Fruit fly (Drosophila melanogaster) whole organism, embryonic: ENCODE measurements around the gene Cht5.

Source experiments
- Antp ChIP-seq: fragments of 200-800 bp; sonication (Bioruptor generic); optimal IDR thresholded peaks from 3 replicates; lab custom pipeline; 2016; ENCODE audit warnings: missing biosample characterization, missing genetic modification characterization
- CG10979 ChIP-seq: fragments of 200-800 bp; sonication (Bioruptor generic); optimal IDR thresholded peaks from 2 replicates; lab custom pipeline; 2018; ENCODE audit warnings: missing biosample characterization, mild to moderate bottlenecking, missing genetic modification characterization, moderate library complexity
- CG11085 ChIP-seq: fragments of 200-800 bp; sonication (Bioruptor generic); IDR thresholded peaks from 2 replicates; pipeline ENCODE4 v1.3.6; 2022; ENCODE audit warnings: missing biosample characterization, missing genetic modification characterization
- CG12104 ChIP-seq: fragments of 200-800 bp; sonication (Bioruptor generic); optimal IDR thresholded peaks from 3 replicates; lab custom pipeline; 2016; ENCODE audit warnings: missing biosample characterization, missing genetic modification characterization
- CG14441 ChIP-seq: fragments of 200-800 bp; sonication (Bioruptor generic); IDR thresholded peaks from 2 replicates; pipeline ENCODE4 v1.3.6; 2022; ENCODE audit warnings: missing biosample characterization, missing genetic modification characterization
- CG15514 ChIP-seq: fragments of 200-800 bp; sonication (Bioruptor generic); optimal IDR thresholded peaks from 3 replicates; lab custom pipeline; 2017; ENCODE audit warnings: missing biosample characterization, missing genetic modification characterization, mild to moderate bottlenecking, moderate library complexity, missing genetic modification reagents
- CG15696 ChIP-seq: fragments of 200-800 bp; sonication (Bioruptor generic); optimal IDR thresholded peaks from 2 replicates; lab custom pipeline; 2019; ENCODE audit warnings: missing biosample characterization, mild to moderate bottlenecking, missing genetic modification characterization, moderate library complexity
- CG17361 ChIP-seq: fragments of 200-800 bp; sonication (Bioruptor generic); IDR thresholded peaks from 3 replicates; pipeline ENCODE4 v1.3.6; 2022; ENCODE audit warnings: missing biosample characterization, missing genetic modification characterization
- CG1792 ChIP-seq: fragments of 200-800 bp; sonication (Bioruptor generic); optimal IDR thresholded peaks from 2 replicates; lab custom pipeline; 2016; ENCODE audit warnings: missing biosample characterization, missing genetic modification characterization
- CG18262 ChIP-seq: fragments of 200-800 bp; optimal IDR thresholded peaks from 3 replicates; lab custom pipeline; 2019; ENCODE audit warnings: missing biosample characterization, mild to moderate bottlenecking, missing genetic modification characterization, moderate library complexity
- CG5180 ChIP-seq: fragments of 200-800 bp; sonication (Bioruptor generic); optimal IDR thresholded peaks from 3 replicates; lab custom pipeline; 2017; ENCODE audit warnings: missing biosample characterization, missing genetic modification characterization, mild to moderate bottlenecking, moderate library complexity, missing genetic modification reagents
- CG6175 ChIP-seq: fragments of 200-800 bp; sonication (Bioruptor generic); IDR thresholded peaks from 3 replicates; pipeline ENCODE4 v1.3.6; 2022; ENCODE audit warnings: missing biosample characterization, missing genetic modification characterization
- CG6683 ChIP-seq: fragments of 200-800 bp; sonication (Bioruptor generic); optimal IDR thresholded peaks from 2 replicates; lab custom pipeline; 2017; ENCODE audit warnings: missing biosample characterization, mild to moderate bottlenecking, missing genetic modification characterization, missing genetic modification reagents
- CG8281 ChIP-seq: fragments of 200-800 bp; sonication (Bioruptor generic); optimal IDR thresholded peaks from 2 replicates; lab custom pipeline; 2018; ENCODE audit warnings: missing biosample characterization, mild to moderate bottlenecking, missing genetic modification characterization, moderate library complexity
- CG8924 ChIP-seq: fragments of 200-800 bp; optimal IDR thresholded peaks from 3 replicates; lab custom pipeline; 2019; ENCODE audit warnings: missing biosample characterization, mild to moderate bottlenecking, missing genetic modification characterization, moderate library complexity
- CHES-1-like ChIP-seq: fragments of 200-800 bp; sonication (Bioruptor generic); optimal IDR thresholded peaks from 2 replicates; lab custom pipeline; 2016; ENCODE audit warnings: missing biosample characterization, missing genetic modification characterization
- Deaf1 ChIP-seq: fragments of 200-800 bp; optimal IDR thresholded peaks from 3 replicates; lab custom pipeline; 2019; ENCODE audit warnings: missing biosample characterization, mild to moderate bottlenecking, missing genetic modification characterization, moderate library complexity
- Drgx ChIP-seq: fragments of 200-800 bp; sonication (Bioruptor generic); IDR thresholded peaks from 2 replicates; pipeline ENCODE4 v1.3.6; 2022; ENCODE audit warnings: missing biosample characterization, missing genetic modification characterization
- MESR4 ChIP-seq: fragments of 200-800 bp; sonication (Bioruptor generic); optimal IDR thresholded peaks from 2 replicates; lab custom pipeline; 2018; ENCODE audit warnings: missing biosample characterization, mild to moderate bottlenecking, missing genetic modification characterization, moderate library complexity
- Meics ChIP-seq: fragments of 200-800 bp; sonication (Bioruptor generic); optimal IDR thresholded peaks from 2 replicates; lab custom pipeline; 2017; ENCODE audit warnings: missing biosample characterization, mild to moderate bottlenecking, missing genetic modification characterization
- Myb ChIP-seq: fragments of 200-800 bp; sonication (Bioruptor generic); optimal IDR thresholded peaks from 2 replicates; lab custom pipeline; 2016; ENCODE audit warnings: missing biosample characterization, missing genetic modification characterization
- Oaz ChIP-seq: fragments of 200-800 bp; sonication (Bioruptor generic); IDR thresholded peaks from 2 replicates; pipeline ENCODE4 v1.3.6; 2022; ENCODE audit warnings: missing biosample characterization, missing genetic modification characterization
- Ptx1 ChIP-seq: fragments of 200-800 bp; sonication (Bioruptor generic); IDR thresholded peaks from 2 replicates; pipeline ENCODE4 v1.3.6; 2022; ENCODE audit warnings: missing biosample characterization, missing genetic modification characterization
- Six4 ChIP-seq: fragments of 200-800 bp; sonication (Bioruptor generic); optimal IDR thresholded peaks from 2 replicates; lab custom pipeline; 2016; ENCODE audit warnings: missing biosample characterization, missing genetic modification characterization
- Vsx1 ChIP-seq: fragments of 200-800 bp; sonication (Bioruptor generic); optimal IDR thresholded peaks from 2 replicates; lab custom pipeline; 2017; ENCODE audit warnings: missing biosample characterization, mild to moderate bottlenecking, missing genetic modification characterization, missing genetic modification reagents
- ara ChIP-seq: fragments of 200-800 bp; sonication (Bioruptor generic); IDR thresholded peaks from 2 replicates; pipeline ENCODE4 v1.3.6; 2022; ENCODE audit warnings: missing biosample characterization, missing genetic modification characterization
- bab2 ChIP-seq: fragments of 200-800 bp; sonication (Bioruptor generic); optimal IDR thresholded peaks from 2 replicates; lab custom pipeline; 2016; ENCODE audit warnings: missing biosample characterization, missing genetic modification characterization
- caup ChIP-seq: fragments of 200-800 bp; sonication (Bioruptor generic); optimal IDR thresholded peaks from 3 replicates; lab custom pipeline; 2017; ENCODE audit warnings: missing biosample characterization, mild to moderate bottlenecking, missing genetic modification characterization, moderate library complexity; ENCODE audit not compliant: severe bottlenecking
- chif ChIP-seq, 2 experiments: fragments of 200-800 bp; sonication (Bioruptor generic); optimal IDR thresholded peaks; 3 replicates each; lab custom pipeline; 2016; ENCODE audit warnings: missing biosample characterization in 2 of 2, missing genetic modification characterization in 2 of 2
- croc ChIP-seq: fragments of 200-800 bp; sonication (Bioruptor generic); conservative IDR thresholded peaks from 3 replicates; pipeline ENCODE4 v1.3.6; 2022; ENCODE audit warnings: missing biosample characterization, missing genetic modification characterization
- cwo ChIP-seq: fragments of 200-800 bp; sonication (Bioruptor generic); optimal IDR thresholded peaks from 3 replicates; lab custom pipeline; 2017; ENCODE audit warnings: missing biosample characterization, missing genetic modification characterization, mild to moderate bottlenecking, moderate library complexity, missing genetic modification reagents
- ems ChIP-seq: fragments of 200-800 bp; sonication (Bioruptor generic); optimal IDR thresholded peaks from 3 replicates; lab custom pipeline; 2016; ENCODE audit warnings: missing biosample characterization, missing genetic modification characterization
- exex ChIP-seq: fragments of 200-800 bp; sonication (Bioruptor generic); optimal IDR thresholded peaks from 4 replicates; lab custom pipeline; 2018; ENCODE audit warnings: missing biosample characterization, mild to moderate bottlenecking, missing genetic modification characterization, moderate library complexity
- fd3F ChIP-seq: fragments of 200-800 bp; sonication (Bioruptor generic); optimal IDR thresholded peaks from 2 replicates; lab custom pipeline; 2018; ENCODE audit warnings: missing biosample characterization, mild to moderate bottlenecking, missing genetic modification characterization, moderate library complexity
- gcm ChIP-seq: fragments of 200-800 bp; sonication (Bioruptor generic); optimal IDR thresholded peaks from 2 replicates; lab custom pipeline; 2019; ENCODE audit warnings: missing biosample characterization, mild to moderate bottlenecking, missing genetic modification characterization, moderate library complexity
- gfzf ChIP-seq: fragments of 200-800 bp; sonication (Bioruptor generic); optimal IDR thresholded peaks from 2 replicates; lab custom pipeline; 2016; ENCODE audit warnings: missing biosample characterization, mild to moderate bottlenecking, missing genetic modification characterization, moderate library complexity
- gro ChIP-seq: fragments of 200-800 bp; sonication (Bioruptor generic); optimal IDR thresholded peaks from 2 replicates; lab custom pipeline; 2016; ENCODE audit warnings: missing biosample characterization, missing genetic modification characterization
- jumu ChIP-seq: fragments of 200-800 bp; sonication (Bioruptor generic); optimal IDR thresholded peaks from 3 replicates; lab custom pipeline; 2016; ENCODE audit warnings: missing biosample characterization, missing genetic modification characterization
- knrl ChIP-seq: fragments of 200-800 bp; sonication (Bioruptor generic); IDR thresholded peaks from 3 replicates; pipeline ENCODE4 v1.3.6; 2022; ENCODE audit warnings: missing biosample characterization, missing genetic modification characterization; ENCODE audit not compliant: partially characterized antibody
- lilli ChIP-seq: fragments of 200-800 bp; sonication (Bioruptor generic); optimal IDR thresholded peaks from 3 replicates; lab custom pipeline; 2016; ENCODE audit warnings: missing biosample characterization, missing genetic modification characterization
- lmd ChIP-seq: fragments of 200-800 bp; sonication (Bioruptor generic); IDR thresholded peaks from 2 replicates; pipeline ENCODE4 v1.3.6; 2022; ENCODE audit warnings: missing biosample characterization, missing genetic modification characterization
- org-1 ChIP-seq: fragments of 200-800 bp; sonication (Bioruptor generic); optimal IDR thresholded peaks from 2 replicates; lab custom pipeline; 2017; ENCODE audit warnings: missing biosample characterization, missing genetic modification characterization
- scrt ChIP-seq: fragments of 200-800 bp; sonication (Bioruptor generic); optimal IDR thresholded peaks from 2 replicates; lab custom pipeline; 2018; ENCODE audit warnings: missing biosample characterization, mild to moderate bottlenecking, missing genetic modification characterization, moderate library complexity
- ssp ChIP-seq: fragments of 200-800 bp; sonication (Bioruptor generic); IDR thresholded peaks from 2 replicates; pipeline ENCODE4 v1.3.6; 2022; ENCODE audit warnings: missing biosample characterization, missing genetic modification characterization
- tap ChIP-seq: fragments of 200-800 bp; optimal IDR thresholded peaks from 3 replicates; lab custom pipeline; 2019; ENCODE audit warnings: missing biosample characterization, mild to moderate bottlenecking, missing genetic modification characterization, moderate library complexity
- tio ChIP-seq: fragments of 200-800 bp; sonication (Bioruptor generic); optimal IDR thresholded peaks from 2 replicates; lab custom pipeline; 2017; ENCODE audit warnings: missing biosample characterization, missing genetic modification characterization, inconsistent platforms
- vfl ChIP-seq: fragments of 200-800 bp; sonication (Bioruptor generic); optimal IDR thresholded peaks from 2 replicates; lab custom pipeline; 2016; ENCODE audit warnings: missing biosample characterization, missing genetic modification characterization
- zen ChIP-seq: fragments of 200-800 bp; sonication (Bioruptor generic); optimal IDR thresholded peaks from 3 replicates; lab custom pipeline; 2018; ENCODE audit warnings: missing biosample characterization, mild to moderate bottlenecking, missing genetic modification characterization, moderate library complexity
- zfh1 ChIP-seq: fragments of 200-800 bp; sonication (Bioruptor generic); IDR thresholded peaks from 3 replicates; pipeline ENCODE4 v1.3.6; 2022; ENCODE audit warnings: missing biosample characterization, missing genetic modification characterization
- zfh2 ChIP-seq: fragments of 200-800 bp; sonication (Bioruptor generic); optimal IDR thresholded peaks from 2 replicates; lab custom pipeline; 2016; ENCODE audit warnings: missing biosample characterization, missing genetic modification characterization

Cht5 gene

DNA sequence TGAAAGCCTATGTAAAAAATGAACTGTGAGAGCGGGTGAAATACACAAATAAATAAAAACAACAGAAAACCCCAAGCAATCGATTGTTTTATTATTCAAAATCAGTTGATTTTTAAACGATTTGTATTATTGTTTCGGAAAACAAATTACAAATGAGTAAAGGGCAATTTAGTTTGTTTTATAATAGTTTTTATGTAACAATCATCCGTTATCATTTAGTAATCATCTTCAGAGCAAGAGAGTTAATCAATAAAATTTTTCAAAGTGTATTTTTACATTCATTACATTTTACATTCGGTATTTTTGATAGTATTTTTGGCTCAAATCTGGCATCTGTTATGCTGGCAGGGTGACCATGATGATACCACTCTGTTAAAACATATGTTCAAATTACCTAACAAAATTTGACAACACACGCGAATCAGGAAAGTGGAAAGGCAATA is 11.9 kb downstream of the Cht5 start, which contains the start of the genes CG42375 and CG9288 (continued):
- TF ChIP-seq CG8924 (tag; lab: Kevin White, UChicago) (peak; percentile 60), org-1 (GFP tag; lab: Kevin White, UChicago) (no peak), zfh1 (GFP tag; lab: Robert Waterston, UW) (peak; percentile 72; the same call in 2 of the 3 replicates), fd3F (GFP tag; lab: Kevin White, UChicago) (no peak), vfl (GFP tag; lab: Kevin White, UChicago) (no peak), gfzf (GFP tag; lab: Kevin White, UChicago) (peak; percentile 6), CG15514 (GFP tag; lab: Kevin White, UChicago) (peak; percentile 55), CG12104 (peak; percentile 45), gcm (GFP tag; lab: Kevin White, UChicago) (peak; percentile 61), ems (GFP tag; lab: Kevin White, UChicago) (no peak), Oaz (no peak), CG14441 (GFP tag; lab: Robert Waterston, UW) (peak; percentile 70), lmd (GFP tag; lab: Robert Waterston, UW) (peak; percentile 78), CHES-1-like (GFP tag; lab: Kevin White, UChicago) (no peak), Antp (GFP tag; lab: Kevin White, UChicago) (no peak), CG1792 (GFP tag; lab: Kevin White, UChicago) (peak; percentile 61), knrl (GFP tag; lab: Robert Waterston, UW) (no peak), cwo (GFP tag; lab: Kevin White, UChicago) (peak; percentile 55), tap (peak; percentile 57), Deaf1 (peak; percentile 41), Vsx1 (GFP tag; lab: Kevin White, UChicago) (peak; percentile 29), Ptx1 (GFP tag; lab: Robert Waterston, UW) (peak; percentile 72), CG6175 (GFP tag; lab: Robert Waterston, UW) (no peak), CG6683 (GFP tag; lab: Kevin White, UChicago) (peak; percentile 54), CG17361 (GFP tag; lab: Robert Waterston, UW) (peak; percentile 80), CG5180 (peak; percentile 37), zfh2 (GFP tag; lab: Kevin White, UChicago) (peak; percentile 5), CG11085 (peak; percentile 38; the same call in 1 of the 2 replicates), ssp (no peak), exex (peak; percentile 0), lilli (GFP tag; lab: Kevin White, UChicago) (peak; percentile 19), MESR4 (peak; percentile 23), Myb (peak; percentile 36), scrt (GFP tag; lab: Kevin White, UChicago) (peak; percentile 60), jumu (peak; percentile 56), tio (GFP tag; lab: Kevin White, UChicago) (no peak), chif (GFP tag; optimal IDR thresholded peaks at IDR 0.05; lab: Kevin White, UChicago) (peak in 1 of 2 experiments; percentile 58), zen (tag; lab: Kevin White, UChicago) (peak; percentile 75), bab2 (peak; percentile 87), Six4 (GFP tag; lab: Kevin White, UChicago) (peak; percentile 34), caup (GFP tag; lab: Kevin White, UChicago) (peak; percentile 39), Drgx (GFP tag; lab: Robert Waterston, UW) (peak; percentile 61; the same call in 1 of the 2 replicates), CG18262 (peak; percentile 83), ara (GFP tag; lab: Robert Waterston, UW) (no peak), gro (GFP tag; lab: Kevin White, UChicago) (peak; percentile 47), CG8281 (no peak), CG15696 (tag; lab: Kevin White, UChicago) (peak; percentile 75), CG10979 (peak; percentile 85), Meics (peak; percentile 65), croc (GFP tag; lab: Robert Waterston, UW) (peak; percentile 74)
